Fruit fly (Drosophila melanogaster): ENCODE data around the gene CG14339.
A peak's percentile ranks its signal among the peaks of the same experiment; 100 is the strongest.

CG14339 gene

DNA sequence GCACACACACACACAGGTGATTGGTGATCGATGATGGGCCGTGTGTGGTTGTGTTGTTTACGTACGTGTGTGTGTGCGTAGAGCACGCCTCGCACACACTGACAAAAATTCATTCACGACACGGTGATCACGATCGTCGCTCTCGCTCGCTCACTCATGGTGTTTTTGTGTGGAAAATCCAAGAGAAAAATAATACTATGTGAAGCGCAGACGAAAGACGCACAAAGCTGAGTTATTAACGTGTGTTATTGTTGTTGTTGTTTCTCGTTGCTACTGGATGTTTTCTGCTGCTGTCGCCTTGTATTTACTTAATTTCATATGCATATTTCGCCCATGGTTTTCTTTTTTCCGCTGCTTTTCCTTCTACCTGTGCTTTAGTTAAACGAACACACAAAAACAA, 31.3 kb upstream of the CG14339 start:
- TF ChIP-seq CG17801 (GFP tag; optimal IDR thresholded peaks at IDR 0.05; ENCODE audit: partially characterized antibody): no peak

DNA sequence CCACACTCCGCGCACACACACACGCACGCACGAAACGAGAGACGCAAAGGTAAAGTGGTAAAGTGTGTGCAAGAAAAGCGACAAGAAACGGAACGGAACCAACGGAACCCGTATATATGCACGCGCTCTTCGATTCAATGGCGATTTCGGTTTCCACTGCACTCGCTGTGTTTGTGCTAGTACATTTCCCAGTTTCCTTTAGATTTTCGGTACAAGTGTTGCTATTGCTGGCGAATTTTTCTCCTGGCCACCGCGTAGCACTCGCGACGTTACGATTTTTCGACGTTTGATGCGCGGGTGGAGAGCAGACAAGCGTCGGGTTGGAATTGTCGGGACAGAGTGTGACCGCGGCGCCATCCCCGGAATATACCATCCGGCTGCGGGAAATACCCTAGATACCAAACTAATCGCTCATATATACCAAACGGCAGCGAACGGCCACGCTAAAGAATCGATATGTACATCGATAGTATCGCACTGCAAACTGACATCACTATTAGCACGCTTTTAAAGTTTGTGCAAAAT, 30.8 kb upstream of the CG14339 start, which contains the start of the genes S and ast:
Gene S (minus strand): TSS at position 347 of the 525 bp plus-strand sequence.
Gene ast (plus strand): TSS at position 480 of the 525 bp plus-strand sequence.
- peak; percentile 17 for TF ChIP-seq CG17801 (GFP tag; optimal IDR thresholded peaks at IDR 0.05; ENCODE audit: partially characterized antibody)

DNA sequence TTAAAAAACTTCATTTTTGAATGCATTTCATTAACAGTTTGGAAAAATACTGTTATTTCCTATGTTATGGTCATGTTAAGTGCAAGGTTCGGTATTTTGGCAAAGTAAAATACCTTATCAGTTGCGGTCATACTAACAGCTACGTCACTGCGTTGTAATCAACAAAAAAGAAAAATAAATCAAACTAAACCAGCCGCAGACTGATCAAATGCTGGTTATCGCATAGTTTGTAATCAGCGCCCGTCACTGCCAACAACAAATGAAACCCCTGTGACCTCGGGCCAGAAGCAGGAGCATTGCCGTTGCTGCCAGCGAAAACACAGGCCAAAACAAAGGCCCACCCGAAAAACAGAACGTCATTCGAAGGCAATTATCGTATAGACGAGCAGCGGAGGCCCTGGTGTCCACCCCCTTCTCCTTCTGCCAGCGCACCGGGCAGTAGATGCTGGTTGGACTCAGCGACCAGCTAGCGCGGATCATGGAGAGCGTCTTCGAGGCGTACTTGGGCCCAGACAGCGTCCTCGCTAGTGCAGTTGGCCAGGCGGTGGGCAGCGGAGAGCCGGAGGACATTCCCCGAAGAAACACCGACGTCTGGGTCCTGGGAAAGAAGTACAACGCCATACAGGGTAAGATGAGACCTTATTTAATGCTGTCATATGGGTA, 27.4 kb upstream of the CG14339 start, which contains the start of gene Atg4a:
Gene Atg4a (plus strand): TSS at position 110 of the 663 bp plus-strand sequence.
- TF ChIP-seq CG17801 (GFP tag; optimal IDR thresholded peaks at IDR 0.05; ENCODE audit: partially characterized antibody): peak; percentile 73

dm6 chr2L:1082668-1083067, 25.7 kb upstream of the CG14339 start:
- no peak for TF ChIP-seq CG17801 (GFP tag; optimal IDR thresholded peaks at IDR 0.05; ENCODE audit: partially characterized antibody)

- TF ChIP-seq CG17801 (GFP tag; optimal IDR thresholded peaks at IDR 0.05; ENCODE audit: partially characterized antibody): no peak
These were observed 21.9 kb upstream of the CG14339 start for dm6 chr2L:1086312-1086906.

- TF ChIP-seq CG17801 (GFP tag; optimal IDR thresholded peaks at IDR 0.05; ENCODE audit: partially characterized antibody): peak; percentile 37
These were observed 16.7 kb upstream of the CG14339 start for dm6 chr2L:1091675-1092074.

dm6 chr2L:1094724-1095123, 13.6 kb upstream of the CG14339 start:
- TF ChIP-seq CG17801 (GFP tag; optimal IDR thresholded peaks at IDR 0.05; ENCODE audit: partially characterized antibody): no peak

DNA sequence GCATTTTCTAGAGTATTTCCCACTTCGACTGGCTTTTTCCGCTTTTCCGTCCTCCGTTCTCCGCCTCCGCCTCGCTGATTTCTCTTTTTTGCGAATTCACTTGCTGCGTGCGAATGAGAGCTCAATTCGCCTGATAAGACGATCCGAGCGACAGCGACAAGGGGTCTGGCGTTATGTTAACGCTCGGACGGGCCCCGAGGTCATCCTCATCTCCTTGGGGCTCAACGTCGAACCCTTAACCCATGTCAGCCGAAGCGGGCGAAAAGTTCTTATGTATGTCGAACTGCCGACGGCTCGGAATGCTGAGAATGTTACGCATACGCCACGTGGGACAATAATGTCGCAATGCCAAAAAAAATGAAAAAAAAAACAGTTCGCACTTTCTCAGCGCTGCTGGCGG, 12.9 kb upstream of the CG14339 start:
- no peak for TF ChIP-seq CG17801 (GFP tag; optimal IDR thresholded peaks at IDR 0.05; ENCODE audit: partially characterized antibody)

DNA sequence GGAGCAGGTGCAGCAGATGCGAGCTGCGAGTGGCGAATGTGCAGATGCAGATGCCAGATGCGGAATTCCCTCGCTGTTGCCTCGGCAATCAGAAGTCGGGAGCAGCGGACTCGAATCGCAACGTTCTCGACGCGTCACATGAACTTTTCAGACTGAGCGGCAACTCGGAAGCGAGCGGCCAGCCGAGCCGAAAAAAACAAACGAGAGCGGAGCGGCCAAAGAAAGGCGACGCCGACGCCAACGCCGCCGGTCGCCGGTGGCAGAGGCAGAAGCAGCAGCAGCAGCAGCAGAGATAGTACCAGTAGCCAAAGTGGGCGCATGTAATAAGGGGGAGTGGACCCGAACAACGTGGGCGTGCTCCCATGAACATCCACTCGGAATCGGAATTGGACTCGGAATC, 6.0 kb upstream of the CG14339 start, which contains the start of gene CG4629:
Gene CG4629 (minus strand): TSS at position 156 of the 400 bp plus-strand sequence.
- no peak for TF ChIP-seq CG17801 (GFP tag; optimal IDR thresholded peaks at IDR 0.05; ENCODE audit: partially characterized antibody)

DNA sequence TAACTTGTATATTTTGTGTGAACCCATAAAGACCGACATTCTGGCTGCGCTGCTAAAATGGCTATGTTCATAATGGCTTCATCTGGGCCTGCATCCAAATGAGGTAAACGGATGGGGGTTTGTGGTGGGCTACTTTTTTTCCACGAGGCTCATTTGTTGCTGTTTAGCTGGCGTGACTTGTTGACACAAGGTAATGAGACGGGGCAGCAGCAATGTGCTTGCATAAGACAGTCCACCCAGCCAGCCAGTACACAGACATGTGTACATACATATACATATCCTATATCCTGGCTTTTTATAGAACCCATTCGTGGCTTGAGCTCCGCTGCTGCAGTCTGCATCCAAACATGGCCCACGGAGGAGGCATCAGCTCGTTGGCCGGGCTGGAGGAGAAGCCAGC, 4.3 kb downstream of the CG14339 start, which contains the start of gene CG14340:
Gene CG14340 (plus strand): TSS at position 301 of the 400 bp plus-strand sequence.
- no peak for TF ChIP-seq CG17801 (GFP tag; optimal IDR thresholded peaks at IDR 0.05; ENCODE audit: partially characterized antibody)

- no peak for TF ChIP-seq CG17801 (GFP tag; optimal IDR thresholded peaks at IDR 0.05; ENCODE audit: partially characterized antibody)
These were observed 5.9 kb downstream of the CG14339 start for dm6 chr2L:1114230-1114629.

DNA sequence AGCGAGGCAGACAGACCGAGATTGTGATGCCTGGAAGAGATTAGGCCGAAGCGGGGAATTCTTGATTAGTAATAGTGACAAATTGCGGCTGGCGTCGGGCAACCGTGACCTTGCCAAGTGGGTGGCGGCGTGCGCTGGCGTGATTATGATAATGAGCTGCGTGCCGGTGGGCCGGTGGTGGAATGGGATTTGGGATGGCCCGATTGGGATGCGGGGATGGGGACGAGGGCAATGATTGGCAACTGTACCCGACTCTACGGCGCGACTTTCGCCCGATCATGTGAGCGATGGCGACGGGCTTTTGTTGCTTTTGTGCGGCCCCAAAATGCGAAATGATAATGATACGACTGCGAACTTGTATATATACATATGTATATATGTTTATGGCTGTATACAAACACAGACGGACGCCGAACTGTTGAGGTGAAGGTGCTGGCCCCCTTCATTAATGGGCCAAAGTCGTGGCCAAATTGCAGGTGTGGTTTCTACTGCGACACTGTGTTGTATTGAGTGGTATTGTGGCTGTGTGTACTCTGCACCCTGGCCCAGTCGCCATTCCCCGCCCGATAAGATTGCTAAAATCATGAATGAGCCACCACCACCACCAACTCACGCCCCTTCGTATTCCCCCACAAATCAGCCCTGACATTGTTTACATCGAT, 8.5 kb downstream of the CG14339 start:
- no peak for TF ChIP-seq CG17801 (GFP tag; optimal IDR thresholded peaks at IDR 0.05; ENCODE audit: partially characterized antibody)

DNA sequence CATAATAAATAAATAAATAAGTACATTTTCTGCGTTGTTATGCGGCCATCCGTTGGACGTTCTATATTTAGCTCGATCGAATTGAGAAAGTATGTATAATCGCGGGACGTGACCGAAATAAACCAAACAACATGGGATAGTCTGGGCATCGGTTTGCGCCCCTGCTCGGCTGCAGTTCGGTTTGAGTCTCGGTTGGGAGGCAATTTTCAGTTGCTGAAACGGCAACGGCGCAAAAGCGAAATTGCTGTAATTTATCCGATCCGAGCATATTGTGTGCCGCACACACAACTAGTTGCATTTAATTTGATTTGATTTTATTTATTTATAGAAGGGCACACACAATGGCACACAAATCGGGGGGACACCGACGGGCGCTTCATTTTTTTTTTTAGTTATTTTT, 9.8 kb downstream of the CG14339 start:
- TF ChIP-seq CG17801 (GFP tag; optimal IDR thresholded peaks at IDR 0.05; ENCODE audit: partially characterized antibody): no peak

- TF ChIP-seq CG17801 (GFP tag; optimal IDR thresholded peaks at IDR 0.05; ENCODE audit: partially characterized antibody): peak; percentile 55
These were observed 10.8 kb downstream of the CG14339 start for dm6 chr2L:1118880-1119809.

Data from ovary, adult (tissue).